Worm (Caenorhabditis elegans) whole organism, L4 larva: ENCODE data around the gene tebp-1.

Experiments
- D1046.2 ChIP-seq: fragments of 200-800 bp; sonication (Bioruptor generic); IDR thresholded peaks from 2 replicates; pipeline ENCODE4 v1.3.6; 2022; ENCODE audit warnings: missing genetic modification characterization, missing compliant biosample characterization
- F10B5.3 ChIP-seq: sonication (generic microtip); optimal IDR thresholded peaks from 2 replicates; lab custom pipeline; 2016; ENCODE audit warnings: mild to moderate bottlenecking, missing genetic modification characterization, missing compliant biosample characterization
- F49E8.2 ChIP-seq: sonication (generic microtip); optimal IDR thresholded peaks from 2 replicates; lab custom pipeline; 2016; ENCODE audit warnings: missing compliant biosample characterization, mild to moderate bottlenecking, missing genetic modification characterization, borderline replicate concordance
- R02D3.7 ChIP-seq: fragments of 150-350 bp; sonication (generic microtip); optimal IDR thresholded peaks from 3 replicates; lab custom pipeline; 2014; ENCODE audit warnings: missing biosample characterization, missing genetic modification characterization
- T26A8.4 ChIP-seq: fragments of 200-800 bp; sonication (Bioruptor generic); IDR thresholded peaks from 2 replicates; pipeline ENCODE4 v1.3.6; 2022; ENCODE audit warnings: missing genetic modification characterization, missing compliant biosample characterization
- aha-1 ChIP-seq: fragments of 150-350 bp; peaks from one replicate; lab custom pipeline; 2014; ENCODE audit warnings: missing biosample characterization, missing genetic modification characterization
- aly-2 ChIP-seq: sonication (generic microtip); optimal IDR thresholded peaks from 2 replicates; lab custom pipeline; 2018; ENCODE audit warnings: missing biosample characterization, missing genetic modification characterization
- attf-4 ChIP-seq: sonication (generic microtip); optimal IDR thresholded peaks from 3 replicates; lab custom pipeline; 2017; ENCODE audit warnings: missing biosample characterization, missing genetic modification characterization
- ceh-82 ChIP-seq: sonication (generic microtip); optimal IDR thresholded peaks from 2 replicates; lab custom pipeline; 2017; ENCODE audit warnings: missing biosample characterization, missing genetic modification characterization
- cey-2 ChIP-seq: sonication (generic microtip); optimal IDR thresholded peaks from 3 replicates; lab custom pipeline; 2017; ENCODE audit warnings: missing genetic modification characterization, mild to moderate bottlenecking, missing compliant biosample characterization, antibody characterized with exemption, borderline replicate concordance; ENCODE audit not compliant: insufficient read depth
- dmd-6 ChIP-seq: fragments of 200-800 bp; sonication (Bioruptor generic); IDR thresholded peaks from 2 replicates; pipeline ENCODE4 v1.3.6; 2022; ENCODE audit warnings: missing genetic modification reagents, missing genetic modification characterization, missing compliant biosample characterization
- dpl-1 ChIP-seq: fragments of 150-350 bp; optimal IDR thresholded peaks from 2 replicates; lab custom pipeline; 2014; ENCODE audit warnings: missing biosample characterization, missing genetic modification reagents, missing genetic modification characterization
- dve-1 ChIP-seq: sonication (generic microtip); optimal IDR thresholded peaks from 2 replicates; lab custom pipeline; 2017; ENCODE audit warnings: antibody characterized with exemption, mild to moderate bottlenecking, missing genetic modification characterization, missing compliant biosample characterization; ENCODE audit not compliant: insufficient read depth
- hif-1 ChIP-seq, 2 experiments: sonication (generic microtip); optimal IDR thresholded peaks; 2 replicates each; lab custom pipeline; 2016 to 2017; ENCODE audit warnings: missing compliant biosample characterization in 2 of 2, missing genetic modification characterization in 2 of 2, missing genetic modification reagents in 2 of 2, missing genotype in 2 of 2, mild to moderate bottlenecking in 1 of 2
- hlh-11 ChIP-seq: fragments of 200-800 bp; sonication (Bioruptor generic); optimal IDR thresholded peaks from 2 replicates; lab custom pipeline; 2018; ENCODE audit warnings: mild to moderate bottlenecking, missing genetic modification characterization, missing compliant biosample characterization
- hlh-30 ChIP-seq: sonication (generic microtip); optimal IDR thresholded peaks from 2 replicates; lab custom pipeline; 2017; ENCODE audit warnings: antibody characterized with exemption, mild to moderate bottlenecking, missing genetic modification characterization, missing compliant biosample characterization; ENCODE audit not compliant: insufficient read depth
- lin-39 ChIP-seq: fragments of 150-350 bp; optimal IDR thresholded peaks from 2 replicates; lab custom pipeline; 2014; ENCODE audit warnings: missing biosample characterization, missing genetic modification reagents, missing genetic modification characterization
- lsy-2 ChIP-seq, 2 experiments: fragments of 150-350 bp in 1 of 2; sonication (generic microtip) in 1 of 2; optimal IDR thresholded peaks; 2 replicates each; lab custom pipeline; 2014 to 2017; ENCODE audit warnings: missing biosample characterization in 2 of 2, missing genetic modification characterization in 2 of 2
- mep-1 ChIP-seq: fragments of 150-350 bp; sonication (generic microtip); optimal IDR thresholded peaks from 3 replicates; lab custom pipeline; 2014; ENCODE audit warnings: missing biosample characterization, missing genetic modification characterization
- mxl-3 ChIP-seq: fragments of 200-800 bp; sonication (Bioruptor generic); optimal IDR thresholded peaks from 2 replicates; lab custom pipeline; 2018; ENCODE audit warnings: mild to moderate bottlenecking, missing genetic modification characterization, missing compliant biosample characterization
- nhr-11 ChIP-seq: fragments of 150-350 bp; optimal IDR thresholded peaks from 2 replicates; lab custom pipeline; 2014; ENCODE audit warnings: missing biosample characterization, missing genetic modification characterization
- nhr-237 ChIP-seq: sonication (generic microtip); optimal IDR thresholded peaks from 2 replicates; lab custom pipeline; 2017; ENCODE audit warnings: missing biosample characterization, missing genetic modification characterization
- nhr-28 ChIP-seq: fragments of 150-350 bp; optimal IDR thresholded peaks from 2 replicates; lab custom pipeline; 2014; ENCODE audit warnings: missing biosample characterization, missing genetic modification characterization
- nhr-41 ChIP-seq: fragments of 200-800 bp; sonication (Bioruptor generic); IDR thresholded peaks from 2 replicates; pipeline ENCODE4 v1.3.6; 2022; ENCODE audit warnings: missing genetic modification reagents, missing genetic modification characterization, missing compliant biosample characterization
- nhr-42 ChIP-seq: fragments of 200-800 bp; sonication (Bioruptor generic); IDR thresholded peaks from 2 replicates; pipeline ENCODE4 v1.3.6; 2022; ENCODE audit warnings: missing genetic modification characterization, missing compliant biosample characterization
- nhr-6 ChIP-seq: fragments of 150-350 bp; optimal IDR thresholded peaks from 2 replicates; lab custom pipeline; 2014; ENCODE audit warnings: missing biosample characterization, missing genetic modification characterization
- pha-4 ChIP-seq, 2 experiments: fragments of 150-350 bp in 1 of 2; fragments of 200-800 bp in 1 of 2; sonication (Bioruptor generic) in 1 of 2; IDR thresholded peaks in 1 of 2; optimal IDR thresholded peaks in 1 of 2; 2 replicates each; pipeline versions ENCODE4 v1.3.6 to Lab custom; 2014 to 2022; ENCODE audit warnings: missing genetic modification characterization in 2 of 2, missing genetic modification reagents in 2 of 2, missing biosample characterization in 1 of 2, missing compliant biosample characterization in 1 of 2
- php-3 ChIP-seq: fragments of 200-800 bp; sonication (Bioruptor generic); IDR thresholded peaks from 2 replicates; pipeline ENCODE4 v1.3.6; 2022; ENCODE audit warnings: missing genetic modification reagents, missing genetic modification characterization, missing compliant biosample characterization
- saeg-2 ChIP-seq: fragments of 200-800 bp; sonication (Bioruptor generic); IDR thresholded peaks from 2 replicates; pipeline ENCODE4 v1.3.6; 2022; ENCODE audit warnings: missing genetic modification reagents, missing genetic modification characterization, missing compliant biosample characterization
- tag-97 ChIP-seq: fragments of 200-800 bp; sonication (Bioruptor generic); IDR thresholded peaks from 2 replicates; pipeline ENCODE4 v1.3.6; 2022; ENCODE audit warnings: missing genetic modification characterization, missing compliant biosample characterization
- unc-130 ChIP-seq: sonication (generic microtip); optimal IDR thresholded peaks from 2 replicates; lab custom pipeline; 2016; ENCODE audit warnings: missing genetic modification reagents, missing genetic modification characterization, missing compliant biosample characterization
- unc-62 ChIP-seq, 3 experiments: fragments of 150-350 bp in 1 of 3; sonication (generic microtip); optimal IDR thresholded peaks in 2 of 3; peaks in 1 of 3; 1 replicate in 1 of 3; 2 replicates in 2 of 3; lab custom pipeline; 2014 to 2017; ENCODE audit warnings: missing biosample characterization in 3 of 3, missing genetic modification characterization in 3 of 3, missing genetic modification reagents in 3 of 3, missing genotype in 1 of 3
- vab-7 ChIP-seq: fragments of 200-800 bp; sonication (Bioruptor generic); IDR thresholded peaks from 2 replicates; pipeline ENCODE4 v1.3.6; 2022; ENCODE audit warnings: missing genetic modification reagents, missing genetic modification characterization, missing compliant biosample characterization
- zip-11 ChIP-seq: fragments of 200-800 bp; sonication (Bioruptor generic); IDR thresholded peaks from 2 replicates; pipeline ENCODE4 v1.3.6; 2022; ENCODE audit warnings: missing genetic modification characterization, missing compliant biosample characterization
- ztf-11 ChIP-seq: fragments of 150-350 bp; optimal IDR thresholded peaks from 2 replicates; lab custom pipeline; 2014; ENCODE audit warnings: missing biosample characterization, missing genetic modification characterization

Gene tebp-1

ce11 chrII:14365182-14365751 is 3.4 kb downstream of the tebp-1 start, which contains the start of gene imb-2 (continued):
- TF ChIP-seq unc-130 (GFP tag; lab: Kevin White, UChicago) (peak; percentile 2), lsy-2 (tag; optimal IDR thresholded peaks at IDR 0.05; lab: Kevin White, UChicago) (peak in 1 of 2 experiments; percentile 91), dmd-6 (GFP tag; lab: Robert Waterston, UW) (0 out of 2 replicates have a peak, but pooled peaks have one; percentile 16), hif-1 (tag; optimal IDR thresholded peaks at IDR 0.05; lab: Kevin White, UChicago) (peak in 1 of 2 experiments; percentile 64), R02D3.7 (no peak), mep-1 (tag; lab: Kevin White, UChicago) (peak; percentile 76), unc-62 (GFP tag; optimal IDR thresholded peaks at IDR 0.05 in 1 of 2; lab: Kevin White, UChicago) (peak in 1 of 2 experiments; percentile 84), unc-62 (tag; optimal IDR thresholded peaks at IDR 0.05; lab: Kevin White, UChicago) (no peak), nhr-42 (GFP tag; lab: Robert Waterston, UW) (peak; percentile 20; the same call in 1 of the 2 replicates), F49E8.2 (peak; percentile 28), cey-2 (tag; lab: Kevin White, UChicago) (no peak), vab-7 (peak; percentile 38; the same call in 1 of the 2 replicates), nhr-11 (tag; lab: Kevin White, UChicago) (peak; percentile 12), hlh-30 (peak; percentile 66), pha-4 (GFP tag; IDR thresholded peaks at IDR 0.05; lab: Robert Waterston, UW) (no peak), pha-4 (tag; optimal IDR thresholded peaks at IDR 0.05; lab: Kevin White, UChicago) (no peak), T26A8.4 (GFP tag; lab: Robert Waterston, UW) (no peak), nhr-6 (tag; lab: Kevin White, UChicago) (peak; percentile 50), mxl-3 (GFP tag; lab: Kevin White, UChicago) (peak; percentile 13), dve-1 (peak; percentile 45), tag-97 (GFP tag; lab: Robert Waterston, UW) (no peak), nhr-28 (tag; lab: Kevin White, UChicago) (peak; percentile 13)

ce11 chrII:14374594-14374993 is 12.8 kb downstream of the tebp-1 start:
- TF ChIP-seq ceh-82 (tag; lab: Kevin White, UChicago): no peak
- TF ChIP-seq aha-1 (tag; lab: Kevin White, UChicago): peak; percentile 85
- TF ChIP-seq, all 104 proteins: peak for 1

- TF ChIP-seq dmd-6 (GFP tag; lab: Robert Waterston, UW): no peak
- no peak for TF ChIP-seq D1046.2 (GFP tag; lab: Robert Waterston, UW)
- no peak for TF ChIP-seq nhr-237 (tag; lab: Kevin White, UChicago)
- no peak for TF ChIP-seq F49E8.2
- TF ChIP-seq hlh-30: no peak
Observed at ce11 chrII:14377796-14378195, 16.0 kb downstream of the tebp-1 start, which contains the start of gene acr-20. Gene acr-20, minus strand, starts transcription at chrII:14377896.

ce11 chrII:14380778-14381177 is 19.0 kb downstream of the tebp-1 start:
- TF ChIP-seq aha-1 (tag; lab: Kevin White, UChicago) (peak; percentile 93), saeg-2 (GFP tag; lab: Robert Waterston, UW) (no peak)

ce11 chrII:14381450-14381849 is 19.6 kb downstream of the tebp-1 start, which contains the start of gene sdz-26:
Gene sdz-26, plus strand, starts transcription at chrII:14381750.
- no peak for TF ChIP-seq nhr-237 (tag; lab: Kevin White, UChicago)
- no peak for TF ChIP-seq lin-39 (tag; lab: Kevin White, UChicago)
- no peak for TF ChIP-seq ztf-11 (tag; lab: Kevin White, UChicago)
- no peak for TF ChIP-seq attf-4 (tag; lab: Kevin White, UChicago)
- TF ChIP-seq dpl-1 (GFP tag; lab: Kevin White, UChicago): no peak
- TF ChIP-seq dve-1: no peak
- TF ChIP-seq php-3 (GFP tag; lab: Robert Waterston, UW): no peak
- TF ChIP-seq aly-2 (tag; lab: Kevin White, UChicago): no peak
- no peak for TF ChIP-seq zip-11 (GFP tag; lab: Robert Waterston, UW)
- TF ChIP-seq nhr-41 (GFP tag; lab: Robert Waterston, UW): no peak
- no peak for TF ChIP-seq hlh-11
- no peak for TF ChIP-seq F10B5.3 (tag; lab: Kevin White, UChicago)
